Worm (Caenorhabditis elegans) whole organism, late embryonic: ENCODE results near the gene K08D8.7.

Experiments
- C08G9.2 ChIP-seq: sonication (generic microtip); optimal IDR thresholded peaks from 2 replicates; lab custom pipeline; 2016; ENCODE audit warnings: mild to moderate bottlenecking, missing genetic modification characterization, moderate library complexity, missing compliant biosample characterization
- F13H6.1 ChIP-seq: sonication (generic microtip); optimal IDR thresholded peaks from 2 replicates; lab custom pipeline; 2016; ENCODE audit warnings: missing genetic modification characterization, missing compliant biosample characterization
- K02D7.2 ChIP-seq: sonication (generic microtip); optimal IDR thresholded peaks from 2 replicates; lab custom pipeline; 2017; ENCODE audit warnings: mild to moderate bottlenecking, missing genetic modification characterization, missing compliant biosample characterization
- K09A11.1 ChIP-seq: sonication (generic microtip); optimal IDR thresholded peaks from 2 replicates; lab custom pipeline; 2017; ENCODE audit warnings: antibody characterized with exemption, mild to moderate bottlenecking, missing genetic modification characterization, missing compliant biosample characterization; ENCODE audit not compliant: insufficient read depth
- T23F11.4 ChIP-seq: fragments of 200-800 bp; sonication (Bioruptor generic); optimal IDR thresholded peaks from 2 replicates; lab custom pipeline; 2018; ENCODE audit warnings: mild to moderate bottlenecking, missing genetic modification characterization, missing compliant biosample characterization
- ahr-1 ChIP-seq: sonication (generic microtip); optimal IDR thresholded peaks from 2 replicates; lab custom pipeline; 2016; ENCODE audit warnings: missing genetic modification characterization, missing compliant biosample characterization
- ama-1 ChIP-seq: fragments of 150-350 bp; optimal IDR thresholded peaks from 2 replicates; lab custom pipeline; 2014
- ceh-14 ChIP-seq: sonication (generic microtip); optimal IDR thresholded peaks from 2 replicates; lab custom pipeline; 2016; ENCODE audit warnings: missing genotype, missing genetic modification characterization, missing compliant biosample characterization
- ceh-18 ChIP-seq: sonication (generic microtip); optimal IDR thresholded peaks from 2 replicates; lab custom pipeline; 2016; ENCODE audit warnings: missing genetic modification characterization, missing compliant biosample characterization
- ceh-2 ChIP-seq: sonication (generic microtip); optimal IDR thresholded peaks from 2 replicates; lab custom pipeline; 2016; ENCODE audit warnings: missing genotype, missing genetic modification characterization, missing compliant biosample characterization
- ceh-22 ChIP-seq: sonication (generic microtip); optimal IDR thresholded peaks from 2 replicates; lab custom pipeline; 2017; ENCODE audit warnings: missing biosample characterization, missing genetic modification characterization
- ceh-31 ChIP-seq: sonication (generic microtip); optimal IDR thresholded peaks from 2 replicates; lab custom pipeline; 2016; ENCODE audit warnings: missing genetic modification characterization, missing compliant biosample characterization
- ceh-34 ChIP-seq: sonication (generic microtip); optimal IDR thresholded peaks from 2 replicates; lab custom pipeline; 2016; ENCODE audit warnings: mild to moderate bottlenecking, missing genetic modification characterization, missing compliant biosample characterization
- ceh-45 ChIP-seq: fragments of 200-800 bp; sonication (Bioruptor generic); IDR thresholded peaks from 2 replicates; pipeline ENCODE4 v1.3.6; 2022; ENCODE audit warnings: missing genetic modification reagents, missing genetic modification characterization, missing compliant biosample characterization
- ceh-6 ChIP-seq: fragments of 200-800 bp; sonication (Bioruptor generic); optimal IDR thresholded peaks from 2 replicates; lab custom pipeline; 2018; ENCODE audit warnings: mild to moderate bottlenecking, missing genetic modification characterization, missing compliant biosample characterization
- dve-1 ChIP-seq: sonication (generic microtip); optimal IDR thresholded peaks from 2 replicates; lab custom pipeline; 2017; ENCODE audit warnings: antibody characterized with exemption, mild to moderate bottlenecking, missing genetic modification characterization, missing compliant biosample characterization
- elt-2 ChIP-seq: sonication (generic microtip); optimal IDR thresholded peaks from 2 replicates; lab custom pipeline; 2016; ENCODE audit warnings: missing genetic modification reagents, missing genetic modification characterization, missing compliant biosample characterization
- elt-4 ChIP-seq: sonication (generic microtip); optimal IDR thresholded peaks from 2 replicates; lab custom pipeline; 2016; ENCODE audit warnings: missing genetic modification characterization, missing compliant biosample characterization
- hlh-15 ChIP-seq: sonication (generic microtip); optimal IDR thresholded peaks from 2 replicates; lab custom pipeline; 2016; ENCODE audit warnings: missing genetic modification characterization, missing compliant biosample characterization
- hlh-30 ChIP-seq: sonication (generic microtip); optimal IDR thresholded peaks from 2 replicates; lab custom pipeline; 2017; ENCODE audit warnings: antibody characterized with exemption, missing genetic modification characterization, missing compliant biosample characterization; ENCODE audit not compliant: insufficient read depth
- hlh-8 ChIP-seq: sonication (generic microtip); optimal IDR thresholded peaks from 2 replicates; lab custom pipeline; 2016; ENCODE audit warnings: missing genotype, missing genetic modification characterization, missing compliant biosample characterization
- lin-11 ChIP-seq: fragments of 200-800 bp; sonication (Bioruptor generic); optimal IDR thresholded peaks from 2 replicates; lab custom pipeline; 2018; ENCODE audit warnings: mild to moderate bottlenecking, missing genetic modification characterization, missing compliant biosample characterization
- nfya-1 ChIP-seq: sonication (generic microtip); optimal IDR thresholded peaks from 2 replicates; lab custom pipeline; 2017; ENCODE audit warnings: missing genetic modification characterization, mild to moderate bottlenecking, missing compliant biosample characterization, antibody characterized with exemption, moderate library complexity
- nhr-11 ChIP-seq: fragments of 150-350 bp; optimal IDR thresholded peaks from 2 replicates; lab custom pipeline; 2014; ENCODE audit warnings: missing biosample characterization, missing genetic modification characterization
- pax-1 ChIP-seq: fragments of 150-350 bp; optimal IDR thresholded peaks from 2 replicates; lab custom pipeline; 2014; ENCODE audit warnings: missing biosample characterization, missing genetic modification characterization
- pha-2 ChIP-seq: sonication (generic microtip); optimal IDR thresholded peaks from 2 replicates; lab custom pipeline; 2017; ENCODE audit warnings: mild to moderate bottlenecking, missing genetic modification characterization, missing compliant biosample characterization
- pha-4 ChIP-seq: fragments of 150-350 bp; optimal IDR thresholded peaks from 2 replicates; lab custom pipeline; 2018; ENCODE audit warnings: missing biosample characterization, missing genetic modification reagents, missing genetic modification characterization
- pros-1 ChIP-seq: fragments of 150-350 bp; optimal IDR thresholded peaks from 2 replicates; lab custom pipeline; 2014; ENCODE audit warnings: missing biosample characterization, missing genetic modification reagents, missing genetic modification characterization
- ref-2 ChIP-seq: sonication (generic microtip); optimal IDR thresholded peaks from 2 replicates; lab custom pipeline; 2016; ENCODE audit warnings: missing genetic modification characterization, missing compliant biosample characterization
- rnt-1 ChIP-seq: sonication (generic microtip); optimal IDR thresholded peaks from 2 replicates; lab custom pipeline; 2016; ENCODE audit warnings: missing genetic modification characterization, missing compliant biosample characterization
- sox-2 ChIP-seq: fragments of 200-800 bp; sonication (Bioruptor generic); IDR thresholded peaks from 2 replicates; pipeline ENCODE4 v1.3.6; 2022; ENCODE audit warnings: missing genetic modification reagents, missing genetic modification characterization, missing compliant biosample characterization
- unc-3 ChIP-seq, 2 experiments: fragments of 200-800 bp in 1 of 2; sonication (Bioruptor generic) in 1 of 2; sonication (generic microtip) in 1 of 2; conservative IDR thresholded peaks in 1 of 2; optimal IDR thresholded peaks in 1 of 2; 2 replicates each; pipeline versions ENCODE4 v1.3.6 to Lab custom; 2016 to 2022; ENCODE audit warnings: missing compliant biosample characterization in 2 of 2, missing genetic modification characterization in 2 of 2, missing genetic modification reagents in 1 of 2
- unc-55 ChIP-seq: sonication (generic microtip); optimal IDR thresholded peaks from 2 replicates; lab custom pipeline; 2017; ENCODE audit warnings: missing biosample characterization, missing genetic modification reagents, missing genetic modification characterization
- unc-86 ChIP-seq: sonication (generic microtip); optimal IDR thresholded peaks from 2 replicates; lab custom pipeline; 2016; ENCODE audit warnings: missing genetic modification characterization, missing compliant biosample characterization

Gene K08D8.7

ce11 chrIV:12896371-12896882, at the start of gene K08D8.7:
K08D8.7 (plus strand) TSS chrIV:12896832.
- TF ChIP-seq dve-1 (tag; lab: Kevin White, UChicago) (no peak), ceh-2 (no peak), pha-4 (tag; lab: Kevin White, UChicago) (no peak), ahr-1 (no peak), unc-3 (GFP tag; conservative IDR thresholded peaks at IDR 0.05; lab: Robert Waterston, UW) (no peak), unc-3 (tag; optimal IDR thresholded peaks at IDR 0.05; lab: Kevin White, UChicago) (no peak)

- TF ChIP-seq pha-2 (tag; lab: Kevin White, UChicago), result no peak
- TF ChIP-seq elt-2 (tag; lab: Kevin White, UChicago), result no peak
- no peak for TF ChIP-seq K09A11.1 (tag; lab: Kevin White, UChicago)
- no peak for TF ChIP-seq K02D7.2 (tag; lab: Kevin White, UChicago)
- no peak for TF ChIP-seq sox-2 (GFP tag; lab: Robert Waterston, UW)
- TF ChIP-seq ceh-34 (tag; lab: Kevin White, UChicago), result no peak
- TF ChIP-seq ceh-6 (GFP tag; lab: Kevin White, UChicago), result no peak
- TF ChIP-seq F13H6.1 (tag; lab: Kevin White, UChicago), result no peak
- no peak for TF ChIP-seq pros-1 (tag; lab: Kevin White, UChicago)
- no peak for TF ChIP-seq unc-55 (GFP tag; lab: Kevin White, UChicago)
These were observed 47.5 kb upstream of the K08D8.7 start, which contains the start of gene srf-3 for ce11 chrIV:12849030-12849560. srf-3 (plus strand) TSS chrIV:12849510.

ce11 chrIV:12854372-12855114, 42.1 kb upstream of the K08D8.7 start:
- TF ChIP-seq nfya-1 (tag; lab: Kevin White, UChicago) (peak; percentile 14), pax-1 (tag; lab: Kevin White, UChicago) (no peak), pha-2 (tag; lab: Kevin White, UChicago) (no peak), unc-3 (GFP tag; conservative IDR thresholded peaks at IDR 0.05; lab: Robert Waterston, UW) (no peak), unc-3 (tag; optimal IDR thresholded peaks at IDR 0.05; lab: Kevin White, UChicago) (no peak), T23F11.4 (GFP tag; lab: Kevin White, UChicago) (no peak), ahr-1 (no peak), ceh-45 (GFP tag; lab: Robert Waterston, UW) (no peak), hlh-30 (tag; lab: Kevin White, UChicago) (no peak), hlh-15 (tag; lab: Kevin White, UChicago) (no peak), lin-11 (no peak), ama-1 (no peak), hlh-8 (peak; percentile 37), C08G9.2 (tag; lab: Kevin White, UChicago) (no peak), rnt-1 (no peak), ceh-14 (tag; lab: Kevin White, UChicago) (no peak), unc-86 (tag; lab: Kevin White, UChicago) (no peak), ref-2 (tag; lab: Kevin White, UChicago) (no peak), elt-2 (tag; lab: Kevin White, UChicago) (peak; percentile 38), ceh-22 (tag; lab: Kevin White, UChicago) (no peak), ceh-18 (tag; lab: Kevin White, UChicago) (no peak), elt-4 (tag; lab: Kevin White, UChicago) (no peak), ceh-31 (tag; lab: Kevin White, UChicago) (no peak), nhr-11 (tag; lab: Kevin White, UChicago) (no peak), pha-4 (tag; lab: Kevin White, UChicago) (no peak), ceh-6 (GFP tag; lab: Kevin White, UChicago) (no peak), ceh-2 (no peak)
